Worm (Caenorhabditis elegans): Measurements from ENCODE around the gene F13E9.9.

F13E9.9 gene

ce11 chrIV:10935853-10936491 lies 37.0 kb upstream of the F13E9.9 start, which contains the start of gene lgg-2 (continued):
- TF ChIP-seq unc-30 (tag; optimal IDR thresholded peaks at IDR 0.05) (no peak), C16A3.4 (tag; optimal IDR thresholded peaks at IDR 0.05) (peak; percentile 85), snu-23 (GFP tag; optimal IDR thresholded peaks at IDR 0.05) (peak; percentile 99), isw-1 (GFP tag; IDR thresholded peaks at IDR 0.05) (peak; percentile 92), ets-5 (GFP tag; IDR thresholded peaks at IDR 0.05) (no peak), blmp-1 (tag; optimal IDR thresholded peaks at IDR 0.05) (peak; percentile 97), hlh-17 (GFP tag; optimal IDR thresholded peaks at IDR 0.05; ENCODE audit: borderline replicate concordance) (no peak), nhr-77 (tag; optimal IDR thresholded peaks at IDR 0.05) (peak; percentile 88), snpc-4 (tag; optimal IDR thresholded peaks at IDR 0.05) (peak; percentile 79), nhr-11 (tag; optimal IDR thresholded peaks at IDR 0.05) (peak; percentile 96), ceh-90 (tag; optimal IDR thresholded peaks at IDR 0.05) (no peak), ceh-82 (tag; optimal IDR thresholded peaks at IDR 0.05) (peak; percentile 90 to 95 (median 94)), aha-1 (tag; optimal IDR thresholded peaks at IDR 0.05) (peak; percentile 71), elt-3 (tag; optimal IDR thresholded peaks at IDR 0.05) (peak in 4 of 6 experiments; percentile 7 to 84 (median 62)), swsn-7 (tag; optimal IDR thresholded peaks at IDR 0.05) (peak; percentile 99), ceh-63 (GFP tag; optimal IDR thresholded peaks at IDR 0.05) (no peak), egl-13 (tag; optimal IDR thresholded peaks at IDR 0.05) (peak; percentile 92), pag-3 (tag; optimal IDR thresholded peaks at IDR 0.05; ENCODE audit: borderline replicate concordance, insufficient read depth) (no peak), lin-35 (GFP tag; optimal IDR thresholded peaks at IDR 0.05) (peak; percentile 84 to 90), C04F5.9 (tag; optimal IDR thresholded peaks at IDR 0.05) (peak; percentile 79), unc-86 (tag; optimal IDR thresholded peaks at IDR 0.05) (peak; percentile 96), nhr-19 (GFP tag; conservative IDR thresholded peaks at IDR 0.05) (peak; percentile 96), skn-1 (tag; optimal IDR thresholded peaks at IDR 0.05) (peak; percentile 88), lin-39 (tag; optimal IDR thresholded peaks at IDR 0.05) (peak; percentile 90), nhr-20 (tag; optimal IDR thresholded peaks at IDR 0.05) (peak; percentile 99), xbp-1 (tag; optimal IDR thresholded peaks at IDR 0.05) (peak; percentile 93), efl-1 (optimal IDR thresholded peaks at IDR 0.05) (peak; percentile 89 to 92), efl-1 (GFP tag; optimal IDR thresholded peaks at IDR 0.05 in 1 of 2) (peak; percentile 68 to 97), lin-15B (tag; optimal IDR thresholded peaks at IDR 0.05) (no peak), lin-14 (GFP tag; optimal IDR thresholded peaks at IDR 0.05) (peak; percentile 99), ama-1 (optimal IDR thresholded peaks at IDR 0.05) (peak; percentile 94), nhr-85 (tag) (peak; percentile 99), nhr-237 (tag; optimal IDR thresholded peaks at IDR 0.05) (peak; percentile 85), fkh-10 (GFP tag; optimal IDR thresholded peaks at IDR 0.05) (peak; percentile 26), efl-3 (GFP tag; optimal IDR thresholded peaks at IDR 0.05) (no peak), jun-1 (tag; optimal IDR thresholded peaks at IDR 0.05) (peak; percentile 95), dpl-1 (GFP tag; optimal IDR thresholded peaks at IDR 0.05) (peak; percentile 78 to 79 (median 78)), ztf-11 (tag; optimal IDR thresholded peaks at IDR 0.05) (peak in 1 of 2 experiments; percentile 85), lin-13 (GFP tag; optimal IDR thresholded peaks at IDR 0.05) (peak; percentile 95), tbx-2 (tag; optimal IDR thresholded peaks at IDR 0.05) (peak; percentile 99), nhr-28 (tag; optimal IDR thresholded peaks at IDR 0.05) (no peak), nhr-90 (tag; optimal IDR thresholded peaks at IDR 0.05; ENCODE audit: poor library complexity) (peak; percentile 97), F16B12.6 (tag; optimal IDR thresholded peaks at IDR 0.05) (no peak), mep-1 (tag; optimal IDR thresholded peaks at IDR 0.05) (peak; percentile 98), sptf-1 (tag; optimal IDR thresholded peaks at IDR 0.05) (no peak), unc-62 (GFP tag; optimal IDR thresholded peaks at IDR 0.05) (no peak), nhr-76 (tag; optimal IDR thresholded peaks at IDR 0.05) (no peak), hpl-2 (GFP tag; optimal IDR thresholded peaks at IDR 0.05) (peak; percentile 39), nhr-71 (tag; optimal IDR thresholded peaks at IDR 0.05) (peak; percentile 100), dsc-1 (tag; optimal IDR thresholded peaks at IDR 0.05) (peak; percentile 93), irx-1 (tag; optimal IDR thresholded peaks at IDR 0.05) (peak; percentile 93), unc-98 (GFP tag; IDR thresholded peaks at IDR 0.05) (peak; percentile 29; the same call in 1 of the 2 replicates), nhr-47 (tag; optimal IDR thresholded peaks at IDR 0.05) (peak; percentile 97)

All from whole organism, L1 larva.